Fruit fly (Drosophila melanogaster) whole organism, wandering third instar larva: ENCODE results near the gene IP3K2.
A peak's percentile ranks its signal among the peaks of the same experiment; 100 is the strongest.

Experiments
- Abd-B ChIP-seq: fragments of >200 bp; optimal IDR thresholded peaks from 2 replicates; lab custom pipeline; 2017; ENCODE audit warnings: missing biosample characterization, missing genetic modification characterization
- CG32264 ChIP-seq: fragments of 200-800 bp; sonication (Bioruptor generic); optimal IDR thresholded peaks from 2 replicates; lab custom pipeline; 2016; ENCODE audit warnings: missing biosample characterization, missing genetic modification characterization
- CG9705 ChIP-seq: fragments of 200-800 bp; sonication (Bioruptor generic); optimal IDR thresholded peaks from 2 replicates; lab custom pipeline; 2018; ENCODE audit warnings: missing biosample characterization, mild to moderate bottlenecking, missing genetic modification characterization
- CrebA ChIP-seq: fragments of 200-800 bp; sonication (Bioruptor generic); optimal IDR thresholded peaks from 2 replicates; lab custom pipeline; 2016; ENCODE audit warnings: missing biosample characterization, mild to moderate bottlenecking, missing genetic modification characterization, borderline replicate concordance
- Dfd ChIP-seq: fragments of >200 bp; optimal IDR thresholded peaks from 2 replicates; lab custom pipeline; 2017; ENCODE audit warnings: missing biosample characterization, missing genetic modification characterization
- Dif ChIP-seq: fragments of 200-275, 200-300 bp; sonication (Bioruptor generic); optimal IDR thresholded peaks from 2 replicates; lab custom pipeline; 2018; ENCODE audit warnings: missing biosample characterization, missing genetic modification characterization; ENCODE audit not compliant: partially characterized antibody
- GATAd ChIP-seq: sonication (Bioruptor generic); optimal IDR thresholded peaks from 2 replicates; lab custom pipeline; 2016; ENCODE audit warnings: missing biosample characterization, missing genetic modification characterization
- HLH106 ChIP-seq: fragments of 200-800 bp; optimal IDR thresholded peaks from 3 replicates; lab custom pipeline; 2019; ENCODE audit warnings: missing biosample characterization, mild to moderate bottlenecking, missing genetic modification characterization, moderate library complexity
- Hnf4 ChIP-seq: fragments of 200-800 bp; sonication (Bioruptor generic); optimal IDR thresholded peaks from 2 replicates; lab custom pipeline; 2016; ENCODE audit warnings: missing biosample characterization, mild to moderate bottlenecking, missing genetic modification characterization
- Hr78 ChIP-seq: fragments of >200 bp; optimal IDR thresholded peaks from 2 replicates; lab custom pipeline; 2017; ENCODE audit warnings: missing biosample characterization, missing genetic modification characterization
- Hr83 ChIP-seq: fragments of 200-300 bp; sonication (Bioruptor generic); optimal IDR thresholded peaks from 2 replicates; lab custom pipeline; 2016; ENCODE audit warnings: missing biosample characterization, mild to moderate bottlenecking, missing genetic modification characterization, moderate library complexity; ENCODE audit not compliant: poor library complexity, severe bottlenecking
- Jra ChIP-seq: sonication (Bioruptor generic); optimal IDR thresholded peaks from 2 replicates; lab custom pipeline; 2016; ENCODE audit warnings: missing biosample characterization, missing genetic modification characterization
- Mio ChIP-seq: sonication (Bioruptor generic); optimal IDR thresholded peaks from 2 replicates; lab custom pipeline; 2016; ENCODE audit warnings: missing biosample characterization, missing genetic modification characterization
- Myc ChIP-seq: fragments of >200 bp; optimal IDR thresholded peaks from 2 replicates; lab custom pipeline; 2017
- N ChIP-seq: fragments of >200 bp; optimal IDR thresholded peaks from 2 replicates; lab custom pipeline; 2018; ENCODE audit warnings: missing biosample characterization, missing external identifiers, missing genetic modification characterization
- OdsH ChIP-seq: fragments of 200-800 bp; sonication (Bioruptor generic); optimal IDR thresholded peaks from 2 replicates; lab custom pipeline; 2016; ENCODE audit warnings: missing biosample characterization, mild to moderate bottlenecking, missing genetic modification characterization
- Rel ChIP-seq, 2 experiments: fragments of 200-800 bp; sonication (Bioruptor generic) in 1 of 2; optimal IDR thresholded peaks; 2 replicates in 1 of 2; 3 replicates in 1 of 2; lab custom pipeline; 2016 to 2019; ENCODE audit warnings: mild to moderate bottlenecking in 2 of 2, missing biosample characterization in 2 of 2, missing genetic modification characterization in 2 of 2, moderate library complexity in 1 of 2
- Sp1 ChIP-seq: fragments of 200-800 bp; sonication (Bioruptor generic); optimal IDR thresholded peaks from 3 replicates; lab custom pipeline; 2019; ENCODE audit warnings: missing biosample characterization, mild to moderate bottlenecking, missing genetic modification characterization, moderate library complexity
- Vsx2 ChIP-seq: fragments of 200-300, 225-300 bp; sonication (Bioruptor generic); optimal IDR thresholded peaks from 2 replicates; lab custom pipeline; 2018; ENCODE audit warnings: missing biosample characterization, missing genetic modification characterization; ENCODE audit not compliant: partially characterized antibody
- br ChIP-seq: fragments of 200-800 bp; sonication (Bioruptor generic); optimal IDR thresholded peaks from 2 replicates; lab custom pipeline; 2016; ENCODE audit warnings: missing biosample characterization, missing genetic modification characterization
- brk ChIP-seq: fragments of 200-800 bp; sonication (Bioruptor generic); optimal IDR thresholded peaks from 2 replicates; lab custom pipeline; 2016; ENCODE audit warnings: missing biosample characterization, mild to moderate bottlenecking, missing genetic modification characterization
- dl ChIP-seq, 2 experiments: fragments of 175-275, 200-275 bp in 1 of 2; fragments of 200-275 bp in 1 of 2; sonication (Bioruptor generic); optimal IDR thresholded peaks; lab custom pipeline; 2018; ENCODE audit warnings: mild to moderate bottlenecking in 2 of 2, missing biosample characterization in 2 of 2, missing genetic modification characterization in 2 of 2, moderate library complexity in 2 of 2; ENCODE audit not compliant: partially characterized antibody in 2 of 2, insufficient read depth in 1 of 2
- dmrt93B ChIP-seq: fragments of 200-800 bp; sonication (Bioruptor generic); optimal IDR thresholded peaks from 2 replicates; lab custom pipeline; 2018; ENCODE audit warnings: missing biosample characterization, mild to moderate bottlenecking, missing genetic modification characterization
- dsf ChIP-seq: sonication (Bioruptor generic); optimal IDR thresholded peaks from 2 replicates; lab custom pipeline; 2016; ENCODE audit warnings: missing biosample characterization, missing genetic modification characterization, borderline replicate concordance
- ey ChIP-seq: fragments of 200-800 bp; sonication (Bioruptor generic); optimal IDR thresholded peaks from 2 replicates; lab custom pipeline; 2016; ENCODE audit warnings: missing biosample characterization, missing genetic modification characterization
- foxo ChIP-seq, 2 experiments: fragments of 200-800 bp; sonication (Bioruptor generic); optimal IDR thresholded peaks; 2 replicates in 1 of 2; 3 replicates in 1 of 2; lab custom pipeline; 2016 to 2017; ENCODE audit warnings: missing biosample characterization in 2 of 2, missing genetic modification characterization in 2 of 2
- fru ChIP-seq: fragments of 200-800 bp; sonication (Bioruptor generic); optimal IDR thresholded peaks from 3 replicates; lab custom pipeline; 2016; ENCODE audit warnings: missing biosample characterization, mild to moderate bottlenecking, missing genetic modification characterization
- h ChIP-seq: fragments of 200-800 bp; sonication (Bioruptor generic); optimal IDR thresholded peaks from 3 replicates; lab custom pipeline; 2016; ENCODE audit warnings: missing biosample characterization, mild to moderate bottlenecking, missing genetic modification characterization
- jim ChIP-seq: fragments of 175-275, 200-325 bp; sonication (Bioruptor generic); optimal IDR thresholded peaks from 2 replicates; lab custom pipeline; 2016; ENCODE audit warnings: missing biosample characterization, mild to moderate bottlenecking, missing genetic modification characterization
- lola ChIP-seq: fragments of >200 bp; optimal IDR thresholded peaks from 2 replicates; lab custom pipeline; 2017; ENCODE audit warnings: missing biosample characterization, missing genetic modification characterization
- pan ChIP-seq: fragments of >200 bp; optimal IDR thresholded peaks from 2 replicates; lab custom pipeline; 2017
- psq ChIP-seq: fragments of 200-800 bp; sonication (Bioruptor generic); optimal IDR thresholded peaks from 3 replicates; lab custom pipeline; 2017; ENCODE audit warnings: missing biosample characterization, mild to moderate bottlenecking, missing genetic modification characterization, moderate library complexity
- rgr ChIP-seq: fragments of 200-800 bp; sonication (Bioruptor generic); optimal IDR thresholded peaks from 3 replicates; lab custom pipeline; 2016; ENCODE audit warnings: missing biosample characterization, mild to moderate bottlenecking, missing genetic modification characterization
- sage ChIP-seq: fragments of 200-800 bp; sonication (Bioruptor generic); optimal IDR thresholded peaks from 2 replicates; lab custom pipeline; 2016; ENCODE audit warnings: missing biosample characterization, mild to moderate bottlenecking, missing genetic modification characterization
- sv ChIP-seq: fragments of 200-800 bp; sonication (Bioruptor generic); optimal IDR thresholded peaks from 3 replicates; lab custom pipeline; 2016; ENCODE audit warnings: missing biosample characterization, missing genetic modification characterization
- tai ChIP-seq: sonication (Bioruptor generic); optimal IDR thresholded peaks from 2 replicates; lab custom pipeline; 2016; ENCODE audit warnings: missing biosample characterization, missing genetic modification characterization
- usp ChIP-seq: fragments of >200 bp; optimal IDR thresholded peaks from 2 replicates; lab custom pipeline; 2017; ENCODE audit warnings: missing biosample characterization, missing genetic modification characterization
- woc ChIP-seq: sonication (Bioruptor generic); optimal IDR thresholded peaks from 2 replicates; lab custom pipeline; 2016; ENCODE audit warnings: missing biosample characterization, mild to moderate bottlenecking, missing genetic modification characterization

IP3K2 gene

DNA sequence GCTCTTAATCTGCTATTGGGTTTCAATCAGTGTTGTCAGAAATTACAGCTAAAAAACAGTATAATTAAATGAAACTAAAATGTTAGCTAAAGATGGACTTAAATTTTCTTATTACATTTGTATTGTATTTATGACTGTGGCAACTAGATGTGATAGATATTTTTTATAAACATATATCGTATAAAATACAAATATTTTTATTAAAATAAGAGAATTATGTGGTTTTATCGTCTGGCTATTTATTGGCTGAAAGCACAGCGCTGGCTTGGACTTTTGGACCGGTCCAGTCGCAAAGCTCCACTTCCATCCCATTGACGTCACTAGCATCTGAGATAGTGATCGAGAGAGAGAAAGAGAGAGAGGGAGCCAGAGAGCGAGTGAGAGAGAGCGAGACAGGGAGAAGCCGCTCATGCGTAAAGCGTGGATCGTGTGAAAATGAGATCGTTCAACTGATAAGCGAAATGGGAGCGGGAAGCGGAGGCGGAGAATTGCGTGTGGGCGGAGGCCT, 16.0 kb downstream of the IP3K2 start (continued):
- TF ChIP-seq jim (GFP tag; lab: Kevin White, UChicago) (no peak), woc (GFP tag; lab: Kevin White, UChicago) (peak; percentile 76), Abd-B (GFP tag; lab: Kevin White, UChicago) (no peak), dmrt93B (GFP tag; lab: Kevin White, UChicago) (peak; percentile 40), Vsx2 (GFP tag; lab: Kevin White, UChicago) (peak; percentile 74), N (GFP tag; lab: Kevin White, UChicago) (no peak), Dif (GFP tag; lab: Kevin White, UChicago) (peak; percentile 86), lola (GFP tag; lab: Kevin White, UChicago) (no peak), pan (no peak), Hr78 (no peak)

DNA sequence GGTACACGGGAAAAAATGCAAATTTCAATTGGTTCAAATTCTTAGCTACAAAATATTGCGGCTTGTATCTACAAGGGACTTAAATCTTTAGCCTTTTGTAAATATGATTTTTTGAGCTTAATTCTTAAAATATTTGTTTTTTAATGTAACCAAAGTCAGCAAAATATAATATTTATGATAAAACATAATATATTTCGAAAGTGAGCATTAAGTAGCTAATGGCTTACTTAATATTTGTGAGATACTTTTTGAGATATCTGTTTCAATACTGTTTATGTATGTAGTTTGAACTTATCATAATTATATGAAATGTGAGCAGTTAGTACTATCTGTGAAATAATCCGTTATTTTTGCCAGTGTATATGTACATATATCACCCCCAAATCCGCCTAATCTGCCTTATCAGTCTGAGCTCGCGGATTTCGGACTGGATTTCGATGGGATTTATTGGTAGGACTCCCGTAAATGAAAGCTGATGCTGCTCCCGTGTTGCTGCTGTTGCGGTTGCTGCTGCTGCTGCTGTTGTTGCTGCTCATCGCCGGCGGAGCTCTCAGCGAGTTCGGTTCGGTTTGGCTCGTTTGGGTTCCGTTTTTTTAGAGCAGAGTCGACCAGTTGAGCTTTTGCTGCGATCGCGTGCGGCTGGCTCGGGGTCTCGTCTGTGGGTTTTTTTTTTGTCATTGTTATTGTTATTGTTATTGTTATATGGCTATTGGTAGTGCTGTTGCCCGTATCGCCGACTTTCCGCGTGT, 17.4 kb downstream of the IP3K2 start:
- TF ChIP-seq dmrt93B (GFP tag; lab: Kevin White, UChicago) (peak; percentile 20), ey (GFP tag; lab: Kevin White, UChicago) (no peak), h (GFP tag; lab: Kevin White, UChicago) (peak; percentile 30), sv (no peak), lola (GFP tag; lab: Kevin White, UChicago) (no peak), foxo (GFP tag; optimal IDR thresholded peaks at IDR 0.05; lab: Kevin White, UChicago) (peak in 1 of 2 experiments; percentile 34), HLH106 (peak; percentile 24), N (GFP tag; lab: Kevin White, UChicago) (no peak), Rel (GFP tag; optimal IDR thresholded peaks at IDR 0.05; lab: Kevin White, UChicago) (no peak), Rel (tag; optimal IDR thresholded peaks at IDR 0.05; lab: Kevin White, UChicago) (peak; percentile 37)

DNA sequence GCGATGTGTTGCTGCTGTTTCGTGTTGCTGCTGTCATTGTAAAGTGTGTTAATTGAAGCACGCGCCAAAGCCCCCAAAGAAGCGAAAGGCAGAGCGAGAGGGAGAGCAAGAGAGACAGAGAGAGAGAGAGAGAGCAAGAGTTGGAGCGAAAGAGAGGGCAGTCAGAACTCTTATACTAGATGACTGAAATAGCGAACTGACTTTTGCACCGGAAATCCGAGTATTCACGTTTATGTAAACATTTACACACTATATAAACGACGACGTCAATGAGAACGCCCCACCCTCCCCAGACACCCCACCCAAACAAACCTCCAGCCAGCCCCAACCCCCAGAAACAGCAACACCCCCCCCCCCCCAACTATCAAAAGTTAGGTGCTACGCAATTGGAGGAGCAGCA, 19.0 kb downstream of the IP3K2 start:
- no peak for TF ChIP-seq brk (GFP tag; lab: Kevin White, UChicago)
- no peak for TF ChIP-seq usp
- no peak for TF ChIP-seq br (GFP tag; lab: Kevin White, UChicago)
- TF ChIP-seq Sp1 (GFP tag; lab: Kevin White, UChicago): no peak
- TF ChIP-seq rgr (GFP tag; lab: Kevin White, UChicago): no peak
- TF ChIP-seq CrebA (GFP tag; lab: Kevin White, UChicago): no peak
- TF ChIP-seq sv: no peak

dm6 chrX:13323114-13323513, 19.7 kb downstream of the IP3K2 start:
- TF ChIP-seq Hr78 (no peak), Hnf4 (GFP tag; lab: Kevin White, UChicago) (peak; percentile 61), lola (GFP tag; lab: Kevin White, UChicago) (no peak), jim (GFP tag; lab: Kevin White, UChicago) (no peak), dmrt93B (GFP tag; lab: Kevin White, UChicago) (peak; percentile 49), psq (GFP tag; lab: Kevin White, UChicago) (peak; percentile 59), br (GFP tag; lab: Kevin White, UChicago) (peak; percentile 79), CG32264 (GFP tag; lab: Kevin White, UChicago) (peak; percentile 2), brk (GFP tag; lab: Kevin White, UChicago) (peak; percentile 15), usp (no peak), Rel (GFP tag; optimal IDR thresholded peaks at IDR 0.05; lab: Kevin White, UChicago) (no peak), Rel (tag; optimal IDR thresholded peaks at IDR 0.05; lab: Kevin White, UChicago) (no peak), Vsx2 (GFP tag; lab: Kevin White, UChicago) (no peak), HLH106 (peak; percentile 65), rgr (GFP tag; lab: Kevin White, UChicago) (peak; percentile 72), Hr83 (no peak), Abd-B (GFP tag; lab: Kevin White, UChicago) (no peak), Jra (GFP tag; lab: Kevin White, UChicago) (peak; percentile 22), OdsH (GFP tag; lab: Kevin White, UChicago) (peak; percentile 67), dsf (peak; percentile 24), Dfd (GFP tag; lab: Kevin White, UChicago) (no peak), Mio (GFP tag; lab: Kevin White, UChicago) (no peak), CrebA (GFP tag; lab: Kevin White, UChicago) (no peak), tai (GFP tag; lab: Kevin White, UChicago) (no peak), h (GFP tag; lab: Kevin White, UChicago) (peak; percentile 75), Sp1 (GFP tag; lab: Kevin White, UChicago) (peak; percentile 46), Myc (no peak), sv (peak; percentile 13), dl (GFP tag; optimal IDR thresholded peaks at IDR 0.05; lab: Kevin White, UChicago; ENCODE audit: insufficient read depth in 1 of 2, partially characterized antibody in 2 of 2) (no peak), woc (GFP tag; lab: Kevin White, UChicago) (peak; percentile 32), fru (GFP tag; lab: Kevin White, UChicago) (peak; percentile 66), sage (GFP tag; lab: Kevin White, UChicago) (no peak), GATAd (GFP tag; lab: Kevin White, UChicago) (no peak), ey (GFP tag; lab: Kevin White, UChicago) (peak; percentile 79), CG9705 (GFP tag; lab: Kevin White, UChicago) (no peak), foxo (GFP tag; optimal IDR thresholded peaks at IDR 0.05; lab: Kevin White, UChicago) (peak in 1 of 2 experiments; percentile 37)
